Fruit fly (Drosophila melanogaster) whole organism, wandering third instar larva: ENCODE measurements around the gene CG33703.

Source experiments
- Dfd ChIP-seq: fragments of >200 bp; optimal IDR thresholded peaks from 2 replicates; lab custom pipeline; 2017; ENCODE audit warnings: missing biosample characterization, missing genetic modification characterization
- pan ChIP-seq: fragments of >200 bp; optimal IDR thresholded peaks from 2 replicates; lab custom pipeline; 2017

DNA sequence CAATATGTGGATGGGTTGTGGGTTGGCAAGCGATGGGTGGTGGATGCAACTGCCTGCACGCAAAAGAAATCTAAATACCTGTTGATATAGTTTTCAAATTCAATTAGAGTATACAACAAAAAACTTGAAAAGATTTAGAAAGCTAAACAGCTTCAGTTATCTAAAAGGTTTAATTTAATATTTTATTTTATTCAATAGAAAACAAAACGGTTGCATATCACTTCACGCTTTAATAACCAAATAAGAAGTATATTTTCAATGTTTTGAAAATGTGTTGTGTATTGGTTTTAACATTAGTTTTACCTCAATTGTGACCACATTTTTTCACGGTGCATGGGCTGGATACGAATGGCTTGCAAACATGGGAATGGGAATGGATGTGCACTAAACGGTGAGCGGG lies 22.8 kb downstream of the CG33703 start:
- TF ChIP-seq pan = no peak
- TF ChIP-seq Dfd (GFP tag; lab: Kevin White, UChicago) = no peak
